Fruit fly (Drosophila melanogaster) S2 (cell line): ENCODE data around the gene Idgf1.

Experiments used
- CG8478 ChIP-seq: fragments of >200 bp; optimal IDR thresholded peaks from 2 replicates; lab custom pipeline; 2018
- CTCF ChIP-seq, 2 experiments: fragments of >200 bp; optimal IDR thresholded peaks; 2 replicates each; lab custom pipeline; 2018

- no peak for TF ChIP-seq CG8478 (lab: Kevin White, UChicago)
- no peak for TF ChIP-seq CTCF (optimal IDR thresholded peaks at IDR 0.05; lab: Kevin White, UChicago)
Measured at dm6 chr2L:16492617-16493203, 47.6 kb downstream of the Idgf1 start.
